Worm (Caenorhabditis elegans) whole organism, mixed stage, embryonic: ENCODE results near the gene srsx-30.

Source experiments
- elt-1 ChIP-seq: sonication (generic microtip); optimal IDR thresholded peaks from 2 replicates; lab custom pipeline; 2017; ENCODE audit warnings: missing genetic modification characterization, mild to moderate bottlenecking, missing compliant biosample characterization, antibody characterized with exemption, moderate library complexity, borderline replicate concordance; ENCODE audit not compliant: insufficient read depth
- lin-32 ChIP-seq: fragments of 200-800 bp; sonication (Bioruptor generic); optimal IDR thresholded peaks from 2 replicates; lab custom pipeline; 2018; ENCODE audit warnings: mild to moderate bottlenecking, missing genetic modification characterization, missing compliant biosample characterization
- nhr-12 ChIP-seq: fragments of 150-350 bp; optimal IDR thresholded peaks from 2 replicates; lab custom pipeline; 2014; ENCODE audit warnings: missing biosample characterization, missing genetic modification characterization
- nhr-2 ChIP-seq: fragments of 150-350 bp; optimal IDR thresholded peaks from 2 replicates; lab custom pipeline; 2014; ENCODE audit warnings: missing biosample characterization, missing genetic modification characterization
- pha-4 ChIP-seq: fragments of 150-350 bp; optimal IDR thresholded peaks from 2 replicates; lab custom pipeline; 2018; ENCODE audit warnings: missing biosample characterization, missing genetic modification reagents, missing genetic modification characterization
- unc-120 ChIP-seq: sonication (generic microtip); optimal IDR thresholded peaks from 2 replicates; lab custom pipeline; 2017; ENCODE audit warnings: missing genetic modification characterization, missing compliant biosample characterization; ENCODE audit not compliant: poor library complexity, severe bottlenecking

DNA sequence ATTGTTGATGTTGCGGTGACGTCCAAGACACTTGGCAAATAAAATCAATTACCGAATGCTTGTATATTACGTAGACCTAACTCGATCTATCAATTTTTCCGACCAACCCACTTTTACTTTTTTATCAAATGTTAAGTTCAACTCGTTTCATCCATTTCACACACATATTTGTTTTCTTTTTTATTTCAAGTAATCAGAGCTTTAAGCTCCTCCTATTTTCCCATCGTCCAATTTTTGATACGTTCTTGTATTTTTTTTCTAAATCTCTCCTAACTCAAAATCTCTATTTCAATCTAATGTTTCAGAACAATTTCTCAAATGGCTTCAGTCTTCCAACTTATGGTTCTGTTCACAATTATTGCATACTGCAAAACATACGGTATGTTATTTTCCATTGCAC is 39.8 kb downstream of the srsx-30 start, which contains the start of gene ZK856.6:
- no peak for TF ChIP-seq nhr-12 (tag; lab: Kevin White, UChicago)
- no peak for TF ChIP-seq nhr-2 (tag; lab: Kevin White, UChicago)
- TF ChIP-seq elt-1 (tag; lab: Kevin White, UChicago) = no peak
- no peak for TF ChIP-seq lin-32 (GFP tag; lab: Kevin White, UChicago)
- no peak for TF ChIP-seq unc-120 (tag; lab: Kevin White, UChicago)
- no peak for TF ChIP-seq pha-4
